Worm (Caenorhabditis elegans): Measurements from ENCODE around the gene spsb-2.

- no peak for TF ChIP-seq ets-4 (GFP tag; optimal IDR thresholded peaks at IDR 0.05)
- no peak for TF ChIP-seq Y56A3A.18 (GFP tag; IDR thresholded peaks at IDR 0.05)
- no peak for TF ChIP-seq nhr-27 (tag; optimal IDR thresholded peaks at IDR 0.05)
- no peak for TF ChIP-seq dpff-1 (tag; optimal IDR thresholded peaks at IDR 0.05)
Observed at ce11 chrII:15266487-15266886, 36.3 kb downstream of the spsb-2 start.
